Fruit fly (Drosophila melanogaster) whole organism, wandering third instar larva: ENCODE measurements around the gene CG1146.

Experiments
- Mio ChIP-seq: sonication (Bioruptor generic); optimal IDR thresholded peaks from 2 replicates; lab custom pipeline; 2016; ENCODE audit warnings: missing biosample characterization, missing genetic modification characterization
- N ChIP-seq: fragments of >200 bp; optimal IDR thresholded peaks from 2 replicates; lab custom pipeline; 2018; ENCODE audit warnings: missing biosample characterization, missing external identifiers, missing genetic modification characterization

DNA sequence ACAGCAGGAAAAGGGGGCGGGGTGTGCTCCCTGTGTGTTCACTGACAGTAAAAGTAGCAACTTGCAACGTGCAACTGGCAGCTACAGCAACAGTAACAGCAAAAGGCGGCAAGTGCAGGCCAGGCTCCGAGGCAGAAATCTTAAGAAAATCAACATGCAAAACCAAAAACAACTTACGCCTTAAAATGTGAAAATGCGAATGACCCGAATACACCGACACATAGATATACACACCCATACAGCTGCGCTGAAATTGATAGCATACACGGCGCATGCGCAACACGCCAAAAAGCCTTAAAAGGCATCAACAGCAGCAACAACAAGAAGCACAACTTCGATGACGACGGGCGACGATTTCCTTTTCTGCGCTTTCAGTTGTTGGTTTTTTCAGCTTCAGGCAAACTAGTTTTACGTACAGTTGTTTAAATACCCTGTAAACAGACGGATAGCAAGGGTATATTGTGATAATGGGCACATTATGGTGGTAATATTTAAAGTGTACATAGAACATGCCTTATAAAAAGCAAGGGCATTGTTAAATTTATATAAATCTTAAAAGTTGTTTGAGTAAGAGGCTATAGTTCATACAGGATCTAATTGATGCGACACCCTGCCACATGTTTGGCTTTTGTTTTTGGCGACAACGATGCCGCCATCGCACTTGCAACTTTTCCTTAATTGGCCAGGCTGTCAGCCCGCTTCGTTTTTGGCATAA lies 16.1 kb upstream of the CG1146 start:
- TF ChIP-seq Mio (GFP tag; lab: Kevin White, UChicago) = no peak
- no peak for TF ChIP-seq N (GFP tag; lab: Kevin White, UChicago)
